Worm (Caenorhabditis elegans) whole organism, early embryonic: ENCODE measurements around the gene ztf-22.

Source experiments
- B0310.2 ChIP-seq: sonication (generic microtip); optimal IDR thresholded peaks from 2 replicates; lab custom pipeline; 2016; ENCODE audit warnings: mild to moderate bottlenecking, missing genetic modification characterization, missing compliant biosample characterization
- aly-1 ChIP-seq: sonication (generic microtip); optimal IDR thresholded peaks from 2 replicates; lab custom pipeline; 2016; ENCODE audit warnings: missing genetic modification characterization, missing compliant biosample characterization
- ama-1 ChIP-seq: fragments of 150-350 bp; optimal IDR thresholded peaks from 2 replicates; lab custom pipeline; 2014
- ceh-13 ChIP-seq: fragments of 200-800 bp; sonication (Bioruptor generic); optimal IDR thresholded peaks from 2 replicates; lab custom pipeline; 2018; ENCODE audit warnings: mild to moderate bottlenecking, missing genetic modification characterization, missing compliant biosample characterization
- ceh-36 ChIP-seq: sonication (generic microtip); optimal IDR thresholded peaks from 2 replicates; lab custom pipeline; 2016; ENCODE audit warnings: missing genetic modification characterization, inconsistent platforms, missing compliant biosample characterization
- flt-1 ChIP-seq: fragments of 200-800 bp; sonication (Bioruptor generic); IDR thresholded peaks from 2 replicates; pipeline ENCODE4 v1.3.6; 2022; ENCODE audit warnings: missing genetic modification characterization, missing compliant biosample characterization
- hmbx-1 ChIP-seq: sonication (generic microtip); optimal IDR thresholded peaks from 2 replicates; lab custom pipeline; 2016; ENCODE audit warnings: mild to moderate bottlenecking, missing genetic modification characterization, missing compliant biosample characterization
- hmg-4 ChIP-seq: fragments of 200-800 bp; sonication (Bioruptor generic); optimal IDR thresholded peaks from 2 replicates; lab custom pipeline; 2018; ENCODE audit warnings: mild to moderate bottlenecking, missing genetic modification characterization, missing compliant biosample characterization
- pes-1 ChIP-seq: fragments of 200-800 bp; sonication (Bioruptor generic); IDR thresholded peaks from 2 replicates; pipeline ENCODE4 v1.3.6; 2022; ENCODE audit warnings: missing genetic modification reagents, missing genetic modification characterization, missing compliant biosample characterization
- scrt-1 ChIP-seq: fragments of 200-800 bp; sonication (Bioruptor generic); IDR thresholded peaks from 2 replicates; pipeline ENCODE4 v1.3.6; 2022; ENCODE audit warnings: missing genetic modification characterization, missing compliant biosample characterization
- sea-1 ChIP-seq: fragments of 200-800 bp; sonication (Bioruptor generic); conservative IDR thresholded peaks from 2 replicates; pipeline ENCODE4 v1.3.6; 2022; ENCODE audit warnings: missing genetic modification characterization, missing compliant biosample characterization
- tbx-11 ChIP-seq: fragments of 200-800 bp; sonication (Bioruptor generic); IDR thresholded peaks from 2 replicates; pipeline ENCODE4 v1.3.6; 2022; ENCODE audit warnings: missing genetic modification characterization, missing compliant biosample characterization
- tbx-37 ChIP-seq: fragments of 200-800 bp; sonication (Bioruptor generic); conservative IDR thresholded peaks from 2 replicates; pipeline ENCODE4 v1.3.6; 2022; ENCODE audit warnings: missing genetic modification reagents, missing genetic modification characterization, missing compliant biosample characterization
- tra-4 ChIP-seq: sonication (generic microtip); optimal IDR thresholded peaks from 2 replicates; lab custom pipeline; 2017; ENCODE audit warnings: missing genetic modification characterization, missing compliant biosample characterization

ce11 chrII:13293502-13293901, 7.9 kb upstream of the ztf-22 start:
- TF ChIP-seq sea-1 (GFP tag; lab: Robert Waterston, UW): no peak
- no peak for TF ChIP-seq ama-1
- TF ChIP-seq scrt-1 (GFP tag; lab: Robert Waterston, UW): no peak
- no peak for TF ChIP-seq hmg-4 (GFP tag; lab: Kevin White, UChicago)
- no peak for TF ChIP-seq tbx-37 (GFP tag; lab: Robert Waterston, UW)
- TF ChIP-seq tbx-11 (GFP tag; lab: Robert Waterston, UW): no peak
- TF ChIP-seq B0310.2 (tag; lab: Kevin White, UChicago): no peak
- TF ChIP-seq tra-4 (tag; lab: Kevin White, UChicago): no peak
- TF ChIP-seq aly-1 (tag; lab: Kevin White, UChicago): no peak
- no peak for TF ChIP-seq flt-1
- TF ChIP-seq ceh-36 (tag; lab: Kevin White, UChicago): peak; percentile 7
- no peak for TF ChIP-seq pes-1 (GFP tag; lab: Robert Waterston, UW)
- no peak for TF ChIP-seq hmbx-1 (tag; lab: Kevin White, UChicago)
- no peak for TF ChIP-seq ceh-13 (GFP tag; lab: Kevin White, UChicago)
